Fruit fly (Drosophila melanogaster) whole organism, embryonic: ENCODE results near the gene Tusp.

Experiments
- Aef1 ChIP-seq: fragments of 200-800 bp; sonication (Bioruptor generic); IDR thresholded peaks from 3 replicates; pipeline ENCODE4 v1.3.6; 2022; ENCODE audit warnings: missing biosample characterization, missing genetic modification characterization
- B-H1 ChIP-seq: fragments of 200-800 bp; sonication (Bioruptor generic); IDR thresholded peaks from 3 replicates; pipeline ENCODE4 v1.3.6; 2022; ENCODE audit warnings: missing biosample characterization, missing genetic modification characterization
- Bgb ChIP-seq: fragments of 200-800 bp; sonication (Bioruptor generic); IDR thresholded peaks from 2 replicates; pipeline ENCODE4 v1.3.6; 2022; ENCODE audit warnings: missing biosample characterization, missing genetic modification characterization; ENCODE audit not compliant: partially characterized antibody
- CG11398 ChIP-seq: fragments of 200-800 bp; sonication (Bioruptor generic); optimal IDR thresholded peaks from 2 replicates; lab custom pipeline; 2016; ENCODE audit warnings: missing biosample characterization, missing genetic modification characterization
- CG11456 ChIP-seq: fragments of 200-800 bp; sonication (Bioruptor generic); IDR thresholded peaks from 3 replicates; pipeline ENCODE4 v1.3.6; 2022; ENCODE audit warnings: missing biosample characterization, missing genetic modification characterization
- CG12071 ChIP-seq: fragments of 200-800 bp; sonication (Bioruptor generic); optimal IDR thresholded peaks from 3 replicates; lab custom pipeline; 2018; ENCODE audit warnings: missing biosample characterization, mild to moderate bottlenecking, missing genetic modification characterization
- CG12104 ChIP-seq: fragments of 200-800 bp; sonication (Bioruptor generic); optimal IDR thresholded peaks from 3 replicates; lab custom pipeline; 2016; ENCODE audit warnings: missing biosample characterization, missing genetic modification characterization
- CG14860 ChIP-seq: fragments of 200-800 bp; sonication (Bioruptor generic); IDR thresholded peaks from 3 replicates; pipeline ENCODE4 v1.3.6; 2022; ENCODE audit warnings: missing biosample characterization, missing genetic modification characterization; ENCODE audit not compliant: partially characterized antibody
- CG17612 ChIP-seq: fragments of 200-800 bp; sonication (Bioruptor generic); IDR thresholded peaks from 2 replicates; pipeline ENCODE4 v1.3.6; 2022; ENCODE audit warnings: missing biosample characterization, missing genetic modification characterization
- CG17802 ChIP-seq: fragments of 200-800 bp; sonication (Bioruptor generic); optimal IDR thresholded peaks from 2 replicates; lab custom pipeline; 2018; ENCODE audit warnings: missing biosample characterization, mild to moderate bottlenecking, missing genetic modification characterization, moderate library complexity
- CG2129 ChIP-seq: fragments of 200-800 bp; sonication (Bioruptor generic); IDR thresholded peaks from 2 replicates; pipeline ENCODE4 v1.3.6; 2022; ENCODE audit warnings: missing biosample characterization, missing genetic modification characterization; ENCODE audit not compliant: partially characterized antibody
- CG31224 ChIP-seq: fragments of 200-800 bp; sonication (Bioruptor generic); IDR thresholded peaks from 2 replicates; pipeline ENCODE4 v1.3.6; 2022; ENCODE audit warnings: missing biosample characterization, missing genetic modification characterization
- CG31441 ChIP-seq: fragments of 200-800 bp; sonication (Bioruptor generic); IDR thresholded peaks from 2 replicates; pipeline ENCODE4 v1.3.6; 2022; ENCODE audit warnings: missing biosample characterization, missing genetic modification characterization
- CG34376 ChIP-seq: fragments of 200-800 bp; sonication (Bioruptor generic); optimal IDR thresholded peaks from 2 replicates; lab custom pipeline; 2018; ENCODE audit warnings: missing biosample characterization, mild to moderate bottlenecking, missing genetic modification characterization
- CG7745 ChIP-seq: fragments of 200-800 bp; sonication (Bioruptor generic); optimal IDR thresholded peaks from 2 replicates; lab custom pipeline; 2018; ENCODE audit warnings: missing biosample characterization, mild to moderate bottlenecking, missing genetic modification characterization, moderate library complexity
- CG7963 ChIP-seq: fragments of 200-800 bp; sonication (Bioruptor generic); IDR thresholded peaks from 3 replicates; pipeline ENCODE4 v1.3.6; 2022; ENCODE audit warnings: missing biosample characterization, missing genetic modification characterization; ENCODE audit not compliant: partially characterized antibody
- CG8765 ChIP-seq: fragments of 200-800 bp; sonication (Bioruptor generic); IDR thresholded peaks from 2 replicates; pipeline ENCODE4 v1.3.6; 2022; ENCODE audit warnings: missing biosample characterization, missing genetic modification characterization
- CG9215 ChIP-seq: fragments of 200-800 bp; sonication (Bioruptor generic); IDR thresholded peaks from 2 replicates; pipeline ENCODE4 v1.3.6; 2022; ENCODE audit warnings: missing biosample characterization, missing genetic modification characterization
- Dbx ChIP-seq: fragments of 200-800 bp; sonication (Bioruptor generic); IDR thresholded peaks from 3 replicates; pipeline ENCODE4 v1.3.6; 2022; ENCODE audit warnings: missing biosample characterization, missing genetic modification characterization
- Dref ChIP-seq: fragments of 200-800 bp; sonication (Bioruptor generic); IDR thresholded peaks from 2 replicates; pipeline ENCODE4 v1.3.6; 2022; ENCODE audit warnings: missing biosample characterization, missing genetic modification characterization
- E2f1 ChIP-seq: fragments of 200-800 bp; sonication (Bioruptor generic); IDR thresholded peaks from 2 replicates; pipeline ENCODE4 v1.3.6; 2022; ENCODE audit warnings: missing biosample characterization, missing genetic modification characterization
- Fer1 ChIP-seq: fragments of 200-800 bp; sonication (Bioruptor generic); optimal IDR thresholded peaks from 2 replicates; lab custom pipeline; 2017; ENCODE audit warnings: missing biosample characterization, mild to moderate bottlenecking, missing genetic modification characterization
- H2.0 ChIP-seq: fragments of 200-800 bp; sonication (Bioruptor generic); IDR thresholded peaks from 2 replicates; pipeline ENCODE4 v1.3.6; 2022; ENCODE audit warnings: missing biosample characterization, missing genetic modification characterization
- Hmx ChIP-seq: fragments of 200-800 bp; sonication (Bioruptor generic); optimal IDR thresholded peaks from 2 replicates; lab custom pipeline; 2016; ENCODE audit warnings: missing biosample characterization, missing genetic modification characterization
- Hr3 ChIP-seq: fragments of 200-800 bp; sonication (Bioruptor generic); optimal IDR thresholded peaks from 3 replicates; lab custom pipeline; 2016; ENCODE audit warnings: missing biosample characterization, missing genetic modification characterization
- Hsf ChIP-seq: fragments of 200-800 bp; sonication (Bioruptor generic); optimal IDR thresholded peaks from 3 replicates; lab custom pipeline; 2016; ENCODE audit warnings: missing biosample characterization, missing genetic modification characterization
- Med ChIP-seq: fragments of 200-800 bp; sonication (Bioruptor generic); peaks from one replicate; lab custom pipeline; 2016; ENCODE audit warnings: missing biosample characterization, missing genetic modification characterization, mild to moderate bottlenecking, inconsistent platforms, moderate library complexity
- Nf-YB ChIP-seq: fragments of 200-800 bp; sonication (Bioruptor generic); optimal IDR thresholded peaks from 3 replicates; lab custom pipeline; 2019; ENCODE audit warnings: missing biosample characterization, mild to moderate bottlenecking, missing genetic modification characterization, moderate library complexity
- Rfx ChIP-seq: fragments of 200-800 bp; sonication (Bioruptor generic); IDR thresholded peaks from 2 replicates; pipeline ENCODE4 v1.3.6; 2022; ENCODE audit warnings: missing biosample characterization, missing genetic modification characterization
- Spps ChIP-seq: fragments of 200-800 bp; sonication (Bioruptor generic); optimal IDR thresholded peaks from 2 replicates; lab custom pipeline; 2018; ENCODE audit warnings: missing biosample characterization, mild to moderate bottlenecking, missing genetic modification characterization
- Sry-β ChIP-seq: fragments of 200-800 bp; sonication (Bioruptor generic); optimal IDR thresholded peaks from 2 replicates; lab custom pipeline; 2018; ENCODE audit warnings: missing biosample characterization, mild to moderate bottlenecking, missing genetic modification characterization, moderate library complexity
- Tbp ChIP-seq: fragments of >200 bp; optimal IDR thresholded peaks from 2 replicates; lab custom pipeline; 2018; ENCODE audit warnings: missing biosample characterization, missing genetic modification characterization
- Xrp1 ChIP-seq: fragments of 200-800 bp; sonication (Bioruptor generic); IDR thresholded peaks from 2 replicates; pipeline ENCODE4 v1.3.6; 2022; ENCODE audit warnings: missing biosample characterization, missing genetic modification characterization
- YL-1 ChIP-seq: fragments of 200-800 bp; sonication (Bioruptor generic); optimal IDR thresholded peaks from 3 replicates; lab custom pipeline; 2017; ENCODE audit warnings: missing biosample characterization, mild to moderate bottlenecking, missing genetic modification characterization
- amos ChIP-seq: fragments of 200-800 bp; sonication (Bioruptor generic); IDR thresholded peaks from 2 replicates; pipeline ENCODE4 v1.3.6; 2022; ENCODE audit warnings: missing biosample characterization, missing genetic modification characterization; ENCODE audit not compliant: partially characterized antibody
- bigmax ChIP-seq: fragments of 200-800 bp; sonication (Bioruptor generic); optimal IDR thresholded peaks from 2 replicates; lab custom pipeline; 2018; ENCODE audit warnings: missing biosample characterization, mild to moderate bottlenecking, missing genetic modification characterization
- emc ChIP-seq: fragments of 200-800 bp; sonication (Bioruptor generic); optimal IDR thresholded peaks from 2 replicates; lab custom pipeline; 2016; ENCODE audit warnings: missing biosample characterization, missing genetic modification characterization
- en ChIP-seq: fragments of 200-800 bp; sonication (Bioruptor generic); optimal IDR thresholded peaks from 2 replicates; lab custom pipeline; 2016; ENCODE audit warnings: missing biosample characterization, missing genetic modification characterization
- gcm2 ChIP-seq: fragments of 200-800 bp; sonication (Bioruptor generic); optimal IDR thresholded peaks from 2 replicates; lab custom pipeline; 2016; ENCODE audit warnings: missing biosample characterization, missing genetic modification characterization
- kah ChIP-seq: fragments of 200-800 bp; sonication (Bioruptor generic); optimal IDR thresholded peaks from 2 replicates; lab custom pipeline; 2018; ENCODE audit warnings: missing biosample characterization, mild to moderate bottlenecking, missing genetic modification characterization
- mam ChIP-seq: fragments of 200-800 bp; sonication (Bioruptor generic); optimal IDR thresholded peaks from 3 replicates; lab custom pipeline; 2016; ENCODE audit warnings: missing biosample characterization, missing genetic modification characterization
- mirr ChIP-seq: fragments of 200-800 bp; sonication (Bioruptor generic); optimal IDR thresholded peaks from 3 replicates; lab custom pipeline; 2018; ENCODE audit warnings: missing biosample characterization, mild to moderate bottlenecking, missing genetic modification characterization
- mld ChIP-seq: fragments of 200-800 bp; sonication (Bioruptor generic); IDR thresholded peaks from 3 replicates; pipeline ENCODE4 v1.3.6; 2022; ENCODE audit warnings: missing biosample characterization, missing genetic modification characterization; ENCODE audit not compliant: partially characterized antibody
- nerfin-2 ChIP-seq: fragments of 200-800 bp; sonication (Bioruptor generic); IDR thresholded peaks from 2 replicates; pipeline ENCODE4 v1.3.6; 2022; ENCODE audit warnings: missing biosample characterization, missing genetic modification characterization; ENCODE audit not compliant: partially characterized antibody
- otp ChIP-seq: fragments of 200-800 bp; sonication (Bioruptor generic); IDR thresholded peaks from 3 replicates; pipeline ENCODE4, ENCODE4 v1.3.6; 2022; ENCODE audit warnings: missing biosample characterization, missing genetic modification characterization
- pb ChIP-seq: fragments of 200-800 bp; sonication (Bioruptor generic); optimal IDR thresholded peaks from 3 replicates; lab custom pipeline; 2016; ENCODE audit warnings: missing biosample characterization, missing genetic modification characterization
- pho ChIP-seq: fragments of 200-800 bp; sonication (Bioruptor generic); optimal IDR thresholded peaks from 2 replicates; lab custom pipeline; 2016; ENCODE audit warnings: missing biosample characterization, missing genetic modification characterization
- sug ChIP-seq: fragments of 200-800 bp; optimal IDR thresholded peaks from 2 replicates; lab custom pipeline; 2019; ENCODE audit warnings: missing biosample characterization, mild to moderate bottlenecking, missing genetic modification characterization, moderate library complexity
- vnd ChIP-seq: fragments of 200-800 bp; sonication (Bioruptor generic); IDR thresholded peaks from 3 replicates; pipeline ENCODE4 v1.3.6; 2022; ENCODE audit warnings: missing biosample characterization, missing genetic modification characterization; ENCODE audit not compliant: partially characterized antibody
- yki ChIP-seq: fragments of >200 bp; optimal IDR thresholded peaks from 3 replicates; lab custom pipeline; 2018
- zf30C ChIP-seq: fragments of 200-800 bp; sonication (Bioruptor generic); optimal IDR thresholded peaks from 3 replicates; lab custom pipeline; 2018; ENCODE audit warnings: missing biosample characterization, mild to moderate bottlenecking, missing genetic modification characterization

Gene Tusp

DNA sequence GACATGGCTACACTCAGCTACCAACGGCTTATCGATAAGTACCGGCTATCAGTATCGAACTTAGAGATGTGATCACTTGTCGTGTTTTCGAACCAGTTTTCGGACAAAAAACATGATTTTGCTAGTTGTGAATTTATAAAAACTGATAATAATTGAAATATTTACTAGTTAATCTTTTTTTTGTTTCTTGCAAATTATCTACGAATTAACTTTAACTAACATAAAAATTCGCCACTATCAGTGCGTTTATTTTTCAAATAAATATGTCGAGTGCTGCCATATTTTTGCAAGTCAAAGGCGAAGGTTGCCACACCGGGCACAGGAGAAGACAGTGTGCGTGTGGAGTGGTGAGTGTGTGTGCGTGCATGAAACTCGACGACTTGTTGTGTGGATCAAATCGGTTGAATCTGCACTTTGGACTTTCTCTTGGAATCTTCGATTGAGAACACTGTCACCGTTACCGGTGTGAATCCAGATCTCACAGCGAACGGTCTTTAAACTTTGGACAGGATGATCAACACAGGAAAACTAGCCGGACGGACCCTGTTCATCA is 69.6 kb downstream of the Tusp start, which contains the start of gene Hsdl2 (continued):
- 0 out of 3 replicates have a peak, but pooled peaks have one; percentile 45 for TF ChIP-seq CG11456 (GFP tag; lab: Robert Waterston, UW)
- no peak for TF ChIP-seq Sry-β (GFP tag; lab: Kevin White, UChicago)
- no peak for TF ChIP-seq bigmax (GFP tag; lab: Kevin White, UChicago)
- peak; percentile 86 for TF ChIP-seq Med (GFP tag; lab: Kevin White, UChicago)
- no peak for TF ChIP-seq otp (GFP tag; lab: Robert Waterston, UW)
- TF ChIP-seq emc: no peak
- peak; percentile 64 for TF ChIP-seq Bgb
- TF ChIP-seq pho (GFP tag; lab: Kevin White, UChicago): peak; percentile 38
- no peak for TF ChIP-seq H2.0 (GFP tag; lab: Robert Waterston, UW)
- no peak for TF ChIP-seq pb (GFP tag; lab: Kevin White, UChicago)
- TF ChIP-seq CG14860: peak; percentile 63; the same call in 2 of the 3 replicates
- TF ChIP-seq zf30C (GFP tag; lab: Kevin White, UChicago): no peak
- no peak for TF ChIP-seq mld (GFP tag; lab: Robert Waterston, UW)
- TF ChIP-seq mam (GFP tag; lab: Kevin White, UChicago): peak; percentile 7
- peak; percentile 34 for TF ChIP-seq Hr3 (GFP tag; lab: Kevin White, UChicago)
- TF ChIP-seq yki (lab: Kevin White, UChicago): no peak
- TF ChIP-seq sug (tag; lab: Kevin White, UChicago): no peak
- peak; percentile 57 for TF ChIP-seq nerfin-2 (GFP tag; lab: Robert Waterston, UW)
- TF ChIP-seq Spps (tag; lab: Kevin White, UChicago): no peak
- no peak for TF ChIP-seq CG7745 (tag; lab: Kevin White, UChicago)
- no peak for TF ChIP-seq kah (GFP tag; lab: Kevin White, UChicago)
- no peak for TF ChIP-seq CG11398 (GFP tag; lab: Kevin White, UChicago)
- TF ChIP-seq CG34376 (GFP tag; lab: Kevin White, UChicago): peak; percentile 49
- peak; percentile 45 for TF ChIP-seq CG9215 (GFP tag; lab: Robert Waterston, UW)
- TF ChIP-seq CG2129 (GFP tag; lab: Robert Waterston, UW): no peak
- TF ChIP-seq CG31224 (GFP tag; lab: Robert Waterston, UW): 0 out of 2 replicates have a peak, but pooled peaks have one; percentile 31
- TF ChIP-seq CG12071: no peak
- no peak for TF ChIP-seq Hmx (GFP tag; lab: Kevin White, UChicago)
- TF ChIP-seq en: no peak
- no peak for TF ChIP-seq CG31441
- TF ChIP-seq YL-1 (GFP tag; lab: Kevin White, UChicago): peak; percentile 70
- no peak for TF ChIP-seq Tbp (GFP tag; lab: Kevin White, UChicago)
- TF ChIP-seq CG12104: peak; percentile 37
- TF ChIP-seq vnd (GFP tag; lab: Robert Waterston, UW): peak; percentile 51; the same call in 2 of the 3 replicates
- no peak for TF ChIP-seq Fer1 (GFP tag; lab: Kevin White, UChicago)
- peak; percentile 54 for TF ChIP-seq Aef1 (GFP tag; lab: Robert Waterston, UW)
- no peak for TF ChIP-seq CG17612 (GFP tag; lab: Robert Waterston, UW)
- 0 out of 3 replicates have a peak, but pooled peaks have one; percentile 42 for TF ChIP-seq CG7963 (GFP tag; lab: Robert Waterston, UW)
- no peak for TF ChIP-seq B-H1
- TF ChIP-seq gcm2: peak; percentile 7
- TF ChIP-seq mirr (GFP tag; lab: Kevin White, UChicago): no peak
- peak; percentile 61 for TF ChIP-seq Hsf
- no peak for TF ChIP-seq CG8765 (GFP tag; lab: Robert Waterston, UW)
- peak; percentile 63; the same call in 1 of the 2 replicates for TF ChIP-seq Rfx (GFP tag; lab: Robert Waterston, UW)
- TF ChIP-seq amos (GFP tag; lab: Robert Waterston, UW): peak; percentile 64
- peak; percentile 78 for TF ChIP-seq Dref (GFP tag; lab: Robert Waterston, UW)
- TF ChIP-seq Nf-YB (GFP tag; lab: Kevin White, UChicago): peak; percentile 24
- TF ChIP-seq CG17802 (tag; lab: Kevin White, UChicago): no peak
- TF ChIP-seq Xrp1 (GFP tag; lab: Robert Waterston, UW): no peak
- no peak; the same call in 1 of the 2 replicates for TF ChIP-seq E2f1
- TF ChIP-seq Dbx (GFP tag; lab: Robert Waterston, UW): peak; percentile 64; the same call in 2 of the 3 replicates
